Worm (Caenorhabditis elegans): ENCODE measurements around the gene lam-2.
A peak's percentile ranks its signal among the peaks of the same experiment; 100 is the strongest.

The lam-2 gene

DNA sequence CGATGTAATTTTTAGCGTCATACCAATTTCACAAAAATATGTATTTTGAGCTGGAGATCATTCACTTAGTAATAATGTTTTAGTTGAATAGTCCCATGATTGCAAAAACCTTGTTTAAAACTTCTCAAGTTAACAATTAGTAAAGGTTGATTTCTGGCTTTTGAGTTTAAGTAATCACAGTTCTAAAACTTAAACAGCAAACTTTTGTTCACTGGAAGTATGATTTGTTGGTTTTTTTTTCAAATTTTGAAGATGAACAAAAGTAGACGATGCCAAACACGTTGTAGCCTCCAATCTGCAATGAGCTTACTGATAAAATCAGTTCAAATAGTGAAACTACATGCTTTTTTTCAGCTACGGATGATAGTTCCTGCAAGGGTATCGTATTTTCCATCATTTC, 38.5 kb downstream of the lam-2 start, which contains the start of gene C36B7.1:
Gene C36B7.1 (plus strand): TSS at position 301 of the 400 bp plus-strand sequence.
- TF ChIP-seq nhr-23 (tag; optimal IDR thresholded peaks at IDR 0.05) (no peak), fkh-2 (tag; optimal IDR thresholded peaks at IDR 0.05) (no peak), fos-1 (tag; optimal IDR thresholded peaks at IDR 0.05) (no peak), ceh-82 (tag; optimal IDR thresholded peaks at IDR 0.05) (no peak), tbx-2 (tag; optimal IDR thresholded peaks at IDR 0.05) (no peak), nhr-43 (tag; optimal IDR thresholded peaks at IDR 0.05; ENCODE audit: poor library complexity, severe bottlenecking) (no peak), nhr-67 (tag; optimal IDR thresholded peaks at IDR 0.05) (no peak), R02D3.7 (tag; optimal IDR thresholded peaks at IDR 0.05) (no peak)

DNA sequence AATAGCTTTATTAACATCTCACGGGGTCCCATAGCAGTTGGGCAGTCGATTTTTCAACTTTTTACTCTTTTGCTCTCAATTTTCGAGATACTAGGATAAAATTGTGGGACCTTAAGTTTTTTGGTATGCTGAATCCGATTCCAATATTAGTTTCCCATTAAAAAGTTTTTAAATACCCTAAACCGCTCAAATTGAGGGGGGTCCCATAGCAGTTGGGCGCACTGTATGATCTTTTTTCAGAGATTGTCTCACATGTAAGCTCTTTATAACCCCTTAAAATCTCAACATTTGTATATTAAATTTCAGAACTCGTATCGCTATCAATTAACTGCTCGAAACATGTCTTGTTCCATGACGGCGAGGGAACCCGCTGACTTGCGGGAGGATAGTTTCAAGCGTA, 44.9 kb downstream of the lam-2 start, which contains the start of gene C36B7.2:
Gene C36B7.2 (plus strand): TSS at position 301 of the 400 bp plus-strand sequence.
- TF ChIP-seq nhr-76 (tag; optimal IDR thresholded peaks at IDR 0.05) (no peak), nfya-1 (tag; optimal IDR thresholded peaks at IDR 0.05; ENCODE audit: insufficient read depth) (no peak), mml-1 (tag; optimal IDR thresholded peaks at IDR 0.05) (no peak), daf-12 (tag; optimal IDR thresholded peaks at IDR 0.05) (no peak), elt-1 (tag; optimal IDR thresholded peaks at IDR 0.05) (no peak), skn-1 (tag; optimal IDR thresholded peaks at IDR 0.05) (no peak), nhr-11 (tag; optimal IDR thresholded peaks at IDR 0.05) (no peak), lin-15B (tag; optimal IDR thresholded peaks at IDR 0.05) (no peak), ceh-16 (tag; optimal IDR thresholded peaks at IDR 0.05) (no peak), aly-2 (tag; optimal IDR thresholded peaks at IDR 0.05) (no peak), hmg-11 (tag; optimal IDR thresholded peaks at IDR 0.05) (no peak), fkh-2 (tag; optimal IDR thresholded peaks at IDR 0.05) (no peak), unc-39 (tag; optimal IDR thresholded peaks at IDR 0.05) (no peak)

DNA sequence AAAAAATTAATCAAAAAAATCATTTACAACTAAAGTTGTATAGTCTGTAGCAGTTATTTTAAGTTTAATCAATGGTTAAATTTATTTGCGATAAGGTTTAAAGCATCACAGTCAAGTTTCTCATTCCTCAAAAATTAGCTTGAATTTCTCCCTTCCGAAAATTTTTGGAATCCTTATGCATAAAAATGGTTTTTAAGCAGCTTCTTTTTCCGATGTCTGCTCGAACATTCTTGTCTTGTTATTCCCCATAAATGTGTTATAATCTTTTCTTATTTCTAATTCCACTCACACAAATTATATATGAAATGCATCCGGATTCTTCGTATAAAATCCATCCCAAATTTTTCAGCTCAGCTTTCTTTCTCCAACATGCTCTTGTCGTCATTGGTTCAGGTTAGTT, 49.6 kb downstream of the lam-2 start, which contains the start of gene C36B7.3:
Gene C36B7.3 (plus strand): TSS at position 301 of the 400 bp plus-strand sequence.
- no peak for TF ChIP-seq sea-2 (GFP tag; optimal IDR thresholded peaks at IDR 0.05)
- TF ChIP-seq elt-1 (tag; optimal IDR thresholded peaks at IDR 0.05): no peak
- TF ChIP-seq snpc-4 (tag; optimal IDR thresholded peaks at IDR 0.05): no peak
- TF ChIP-seq R02D3.7 (tag; optimal IDR thresholded peaks at IDR 0.05): no peak
- no peak for TF ChIP-seq nhr-76 (tag; optimal IDR thresholded peaks at IDR 0.05)
- no peak for TF ChIP-seq egl-27 (tag; optimal IDR thresholded peaks at IDR 0.05)
- no peak for TF ChIP-seq jun-1 (tag; optimal IDR thresholded peaks at IDR 0.05)
- no peak for TF ChIP-seq skn-1 (tag; optimal IDR thresholded peaks at IDR 0.05)
- TF ChIP-seq tbx-2 (tag; optimal IDR thresholded peaks at IDR 0.05): no peak
- no peak for TF ChIP-seq nhr-43 (tag; optimal IDR thresholded peaks at IDR 0.05; ENCODE audit: poor library complexity, severe bottlenecking)
- no peak for TF ChIP-seq nhr-67 (tag; optimal IDR thresholded peaks at IDR 0.05)
- no peak for TF ChIP-seq pqm-1 (tag; optimal IDR thresholded peaks at IDR 0.05)

DNA sequence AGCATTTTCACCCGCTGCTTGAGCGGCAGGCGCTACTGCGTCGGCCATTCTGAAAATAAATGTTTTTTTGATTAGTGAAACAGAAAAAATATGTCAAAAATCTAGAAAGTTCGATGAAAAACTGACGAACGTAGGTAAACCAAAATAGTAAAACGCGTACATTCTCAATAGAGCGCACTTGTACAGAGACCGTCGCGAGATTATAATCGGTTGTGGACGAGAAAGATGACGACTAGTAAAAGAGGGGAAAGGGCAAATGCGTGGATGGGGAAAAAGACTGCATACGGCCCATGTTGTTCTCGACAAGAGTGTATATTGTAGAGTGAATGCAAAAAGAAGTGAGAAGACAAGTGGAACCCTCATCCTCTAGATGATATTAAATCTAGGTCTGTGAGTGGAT, 50.7 kb downstream of the lam-2 start, which contains the start of gene C36B7.6:
Gene C36B7.6 (minus strand): TSS at position 49 of the 400 bp plus-strand sequence.
- TF ChIP-seq nhr-25 (tag; optimal IDR thresholded peaks at IDR 0.05) (peak; percentile 52), lin-15B (tag; optimal IDR thresholded peaks at IDR 0.05) (peak; percentile 49), nhr-23 (tag; optimal IDR thresholded peaks at IDR 0.05) (peak; percentile 36), fkh-2 (tag; optimal IDR thresholded peaks at IDR 0.05) (no peak), mml-1 (tag; optimal IDR thresholded peaks at IDR 0.05) (no peak), pqm-1 (tag; optimal IDR thresholded peaks at IDR 0.05) (peak; percentile 30), snpc-4 (tag; optimal IDR thresholded peaks at IDR 0.05) (peak; percentile 17), elt-2 (tag; optimal IDR thresholded peaks at IDR 0.05) (peak; percentile 36)

DNA sequence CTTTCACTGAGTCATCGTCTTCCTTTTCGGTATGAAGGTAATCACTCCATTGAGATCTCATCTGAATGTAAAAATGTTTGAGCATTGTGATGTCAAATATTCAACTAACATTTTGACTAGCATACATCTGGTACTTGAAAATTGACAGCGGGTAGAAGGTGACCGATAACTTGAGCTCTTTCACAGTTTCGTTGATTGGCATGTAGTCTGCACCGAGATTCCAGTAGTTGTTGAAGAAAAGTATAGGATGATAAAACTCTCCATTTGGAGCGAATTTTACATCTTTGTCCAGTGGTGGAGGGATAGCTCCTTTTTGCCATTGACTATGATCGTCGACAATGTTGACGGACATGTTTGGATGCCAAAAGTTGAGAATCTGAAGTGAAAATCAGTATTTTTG, 52.0 kb downstream of the lam-2 start:
- TF ChIP-seq nhr-67 (tag; optimal IDR thresholded peaks at IDR 0.05) (no peak), nhr-28 (tag; optimal IDR thresholded peaks at IDR 0.05) (no peak), ama-1 (optimal IDR thresholded peaks at IDR 0.05) (no peak), lsy-12 (tag; optimal IDR thresholded peaks at IDR 0.05) (no peak), nhr-11 (tag; optimal IDR thresholded peaks at IDR 0.05) (no peak), egl-27 (tag; optimal IDR thresholded peaks at IDR 0.05) (no peak), ztf-11 (tag; optimal IDR thresholded peaks at IDR 0.05) (no peak), skn-1 (tag; optimal IDR thresholded peaks at IDR 0.05) (no peak), jun-1 (tag; optimal IDR thresholded peaks at IDR 0.05) (no peak), nhr-43 (tag; optimal IDR thresholded peaks at IDR 0.05; ENCODE audit: poor library complexity, severe bottlenecking) (no peak), nhr-76 (tag; optimal IDR thresholded peaks at IDR 0.05) (no peak), elt-2 (tag; optimal IDR thresholded peaks at IDR 0.05) (no peak), ceh-82 (tag; optimal IDR thresholded peaks at IDR 0.05) (no peak), fos-1 (tag; optimal IDR thresholded peaks at IDR 0.05) (no peak), tbx-2 (tag; optimal IDR thresholded peaks at IDR 0.05) (no peak)

All from whole organism, L3 larva.